Worm (Caenorhabditis elegans) whole organism, midembryonic: ENCODE results near the gene F32D8.12.

Experiments
- flt-1 ChIP-seq: fragments of 200-800 bp; sonication (Bioruptor generic); IDR thresholded peaks from 2 replicates; pipeline ENCODE4 v1.3.6; 2022; ENCODE audit warnings: missing genetic modification characterization, missing compliant biosample characterization
- klf-2 ChIP-seq: fragments of 200-800 bp; sonication (Bioruptor generic); conservative IDR thresholded peaks from 2 replicates; pipeline ENCODE4 v1.3.6; 2022; ENCODE audit warnings: missing genetic modification reagents, missing genetic modification characterization, missing compliant biosample characterization
- med-1 ChIP-seq: sonication (generic microtip); optimal IDR thresholded peaks from 2 replicates; lab custom pipeline; 2017; ENCODE audit warnings: missing genetic modification characterization, mild to moderate bottlenecking, missing compliant biosample characterization, antibody characterized with exemption, missing genetic modification reagents; ENCODE audit not compliant: insufficient read depth
- ref-1 ChIP-seq: fragments of 200-800 bp; sonication (Bioruptor generic); conservative IDR thresholded peaks from 2 replicates; pipeline ENCODE4 v1.3.6; 2022; ENCODE audit warnings: missing genetic modification reagents, missing genetic modification characterization, missing compliant biosample characterization
- tab-1 ChIP-seq: fragments of 200-800 bp; sonication (Bioruptor generic); IDR thresholded peaks from 2 replicates; pipeline ENCODE4 v1.3.6; 2022; ENCODE audit warnings: missing genetic modification characterization, missing compliant biosample characterization

DNA sequence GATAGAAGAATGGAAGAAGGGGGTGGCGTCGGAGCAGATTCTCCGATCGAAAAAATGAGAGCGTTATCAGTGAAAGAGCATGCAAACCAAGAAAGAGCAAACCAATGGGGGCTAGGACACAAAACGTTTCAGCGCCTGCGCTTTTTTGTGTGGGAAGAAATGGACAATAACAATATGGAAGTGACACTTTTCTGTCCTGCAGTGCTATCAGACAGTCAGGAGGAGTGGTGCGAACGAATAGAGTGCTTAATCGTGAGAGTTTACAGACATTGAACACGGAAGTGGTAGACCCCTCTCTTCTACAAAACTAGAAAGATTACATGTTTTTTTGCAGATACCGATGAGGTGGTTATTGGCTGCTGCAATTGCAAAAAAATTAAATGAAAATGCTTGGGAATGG is 35.5 kb downstream of the F32D8.12 start:
- no peak for TF ChIP-seq ref-1 (GFP tag; lab: Robert Waterston, UW)
- no peak for TF ChIP-seq med-1 (GFP tag; lab: Kevin White, UChicago)
- TF ChIP-seq klf-2 (GFP tag; lab: Robert Waterston, UW) = no peak
- TF ChIP-seq tab-1 = no peak
- TF ChIP-seq flt-1 (GFP tag; lab: Robert Waterston, UW) = no peak
